Worm (Caenorhabditis elegans) whole organism, young adult: ENCODE results near the gene F44A2.3.

ENCODE experiments used
- B0035.1 ChIP-seq: sonication (generic microtip); optimal IDR thresholded peaks from 2 replicates; lab custom pipeline; 2016; ENCODE audit warnings: missing genetic modification characterization, mild to moderate bottlenecking, missing compliant biosample characterization, missing genotype, missing genetic modification reagents
- C17E4.6 ChIP-seq: fragments of 200-800 bp; sonication (Bioruptor generic); IDR thresholded peaks from 2 replicates; pipeline ENCODE4 v1.3.6; 2022; ENCODE audit warnings: missing genetic modification reagents, missing genetic modification characterization, missing compliant biosample characterization
- F22D6.2 ChIP-seq: sonication (generic microtip); optimal IDR thresholded peaks from 2 replicates; lab custom pipeline; 2016; ENCODE audit warnings: mild to moderate bottlenecking, missing genetic modification characterization, missing compliant biosample characterization
- F39B2.1 ChIP-seq: fragments of 200-800 bp; sonication (Bioruptor generic); IDR thresholded peaks from 2 replicates; pipeline ENCODE4 v1.3.6; 2022; ENCODE audit warnings: missing genetic modification reagents, missing genetic modification characterization, missing compliant biosample characterization
- F49E8.2 ChIP-seq: sonication (generic microtip); optimal IDR thresholded peaks from 3 replicates; lab custom pipeline; 2017; ENCODE audit warnings: missing genetic modification characterization, mild to moderate bottlenecking, missing compliant biosample characterization, antibody characterized with exemption, moderate library complexity; ENCODE audit not compliant: insufficient read depth
- T07F8.4 ChIP-seq: sonication (generic microtip); optimal IDR thresholded peaks from 2 replicates; lab custom pipeline; 2016; ENCODE audit warnings: mild to moderate bottlenecking, missing genetic modification characterization, moderate library complexity, missing compliant biosample characterization
- T26A5.8 ChIP-seq: sonication (generic microtip); optimal IDR thresholded peaks from 2 replicates; lab custom pipeline; 2016; ENCODE audit warnings: missing genetic modification characterization, missing compliant biosample characterization
- Y53F4B.3 ChIP-seq: fragments of 200-800 bp; sonication (Bioruptor generic); IDR thresholded peaks from 2 replicates; pipeline ENCODE4 v1.3.6; 2022; ENCODE audit warnings: missing genetic modification reagents, missing genetic modification characterization, missing compliant biosample characterization
- Y53G8AR.9 ChIP-seq: fragments of 200-800 bp; sonication (Bioruptor generic); conservative IDR thresholded peaks from 2 replicates; pipeline ENCODE4 v1.3.6; 2022; ENCODE audit warnings: missing genetic modification reagents, missing genetic modification characterization, missing compliant biosample characterization
- Y67H2A.10 ChIP-seq: fragments of 200-800 bp; sonication (Bioruptor generic); conservative IDR thresholded peaks from 2 replicates; pipeline ENCODE4 v1.3.6; 2022; ENCODE audit warnings: missing genetic modification reagents, missing genetic modification characterization, missing compliant biosample characterization
- akir-1 ChIP-seq: fragments of 200-800 bp; sonication (Bioruptor generic); optimal IDR thresholded peaks from 2 replicates; lab custom pipeline; 2018; ENCODE audit warnings: mild to moderate bottlenecking, missing genetic modification characterization, moderate library complexity, missing compliant biosample characterization
- ama-1 ChIP-seq, 3 experiments: fragments of 150-350 bp in 1 of 3; sonication (generic microtip) in 2 of 3; optimal IDR thresholded peaks; 2 replicates each; lab custom pipeline; 2014 to 2018; ENCODE audit warnings: missing biosample characterization in 2 of 3, missing genetic modification characterization in 2 of 3, missing genetic modification reagents in 2 of 3
- atf-7 ChIP-seq: sonication (generic microtip); optimal IDR thresholded peaks from 2 replicates; lab custom pipeline; 2017; ENCODE audit warnings: mild to moderate bottlenecking, missing genetic modification characterization, missing compliant biosample characterization
- athp-1 ChIP-seq: sonication (generic microtip); optimal IDR thresholded peaks from 2 replicates; lab custom pipeline; 2017; ENCODE audit warnings: mild to moderate bottlenecking, missing genetic modification characterization, missing compliant biosample characterization
- attf-3 ChIP-seq: fragments of 200-800 bp; sonication (Bioruptor generic); conservative IDR thresholded peaks from 2 replicates; pipeline ENCODE4 v1.3.6; 2022; ENCODE audit warnings: missing genetic modification reagents, missing genetic modification characterization, missing compliant biosample characterization
- attf-6 ChIP-seq: fragments of 200-800 bp; sonication (Bioruptor generic); IDR thresholded peaks from 2 replicates; pipeline ENCODE4 v1.3.6; 2022; ENCODE audit warnings: missing genetic modification reagents, missing genetic modification characterization, missing compliant biosample characterization
- bed-1 ChIP-seq: fragments of 200-800 bp; sonication (Bioruptor generic); IDR thresholded peaks from 2 replicates; pipeline ENCODE4 v1.3.6; 2022; ENCODE audit warnings: missing genetic modification reagents, missing genetic modification characterization, missing compliant biosample characterization
- ccch-3 ChIP-seq: fragments of 200-800 bp; sonication (Bioruptor generic); optimal IDR thresholded peaks from 2 replicates; lab custom pipeline; 2018; ENCODE audit warnings: mild to moderate bottlenecking, missing genetic modification characterization, missing compliant biosample characterization
- ceh-27 ChIP-seq: fragments of 200-800 bp; sonication (Bioruptor generic); optimal IDR thresholded peaks from 2 replicates; lab custom pipeline; 2018; ENCODE audit warnings: mild to moderate bottlenecking, missing genetic modification characterization, moderate library complexity, missing compliant biosample characterization
- ceh-40 ChIP-seq: fragments of 200-800 bp; sonication (Bioruptor generic); IDR thresholded peaks from 2 replicates; pipeline ENCODE4 v1.3.6; 2022; ENCODE audit warnings: missing genetic modification characterization, missing compliant biosample characterization
- ceh-79 ChIP-seq: sonication (generic microtip); optimal IDR thresholded peaks from 2 replicates; lab custom pipeline; 2017; ENCODE audit warnings: mild to moderate bottlenecking, missing genetic modification characterization, missing compliant biosample characterization
- ceh-91 ChIP-seq: fragments of 200-800 bp; sonication (Bioruptor generic); IDR thresholded peaks from 2 replicates; pipeline ENCODE4 v1.3.6; 2022; ENCODE audit warnings: missing genetic modification reagents, missing genetic modification characterization, missing compliant biosample characterization
- dpl-1 ChIP-seq: fragments of 150-350 bp; optimal IDR thresholded peaks from 2 replicates; lab custom pipeline; 2014; ENCODE audit warnings: missing biosample characterization, missing genetic modification reagents, missing genetic modification characterization
- efl-1 ChIP-seq: fragments of 150-350 bp; optimal IDR thresholded peaks from 2 replicates; lab custom pipeline; 2014; ENCODE audit warnings: missing biosample characterization, missing genetic modification reagents, missing genetic modification characterization
- egl-44 ChIP-seq: fragments of 200-800 bp; sonication (Bioruptor generic); IDR thresholded peaks from 2 replicates; pipeline ENCODE4 v1.3.6; 2022; ENCODE audit warnings: missing genetic modification reagents, missing genetic modification characterization, missing compliant biosample characterization
- ets-4 ChIP-seq: fragments of 200-800 bp; sonication (Bioruptor generic); optimal IDR thresholded peaks from 2 replicates; lab custom pipeline; 2018; ENCODE audit warnings: mild to moderate bottlenecking, missing genetic modification characterization, missing compliant biosample characterization
- fkh-3 ChIP-seq: sonication (generic microtip); optimal IDR thresholded peaks from 2 replicates; lab custom pipeline; 2016; ENCODE audit warnings: mild to moderate bottlenecking, missing genetic modification characterization, missing compliant biosample characterization
- lag-1 ChIP-seq: fragments of 200-800 bp; sonication (Bioruptor generic); IDR thresholded peaks from 2 replicates; pipeline ENCODE4 v1.3.6; 2022; ENCODE audit warnings: missing genetic modification reagents, missing genetic modification characterization, missing compliant biosample characterization
- let-607 ChIP-seq, 2 experiments: fragments of 200-800 bp in 1 of 2; sonication (Bioruptor generic) in 1 of 2; sonication (generic microtip) in 1 of 2; optimal IDR thresholded peaks; 2 replicates each; lab custom pipeline; 2016 to 2018; ENCODE audit warnings: mild to moderate bottlenecking in 2 of 2, missing compliant biosample characterization in 2 of 2, missing genetic modification characterization in 2 of 2, moderate library complexity in 2 of 2, missing genotype in 1 of 2
- lin-26 ChIP-seq: fragments of 200-800 bp; sonication (Bioruptor generic); IDR thresholded peaks from 2 replicates; pipeline ENCODE4 v1.3.6; 2022; ENCODE audit warnings: missing genetic modification reagents, missing genetic modification characterization, missing compliant biosample characterization
- lin-40 ChIP-seq: sonication (generic microtip); optimal IDR thresholded peaks from 2 replicates; lab custom pipeline; 2016; ENCODE audit warnings: missing genetic modification characterization, mild to moderate bottlenecking, missing compliant biosample characterization, missing genotype, missing genetic modification reagents
- lin-54 ChIP-seq: fragments of 200-800 bp; sonication (Bioruptor generic); optimal IDR thresholded peaks from 2 replicates; lab custom pipeline; 2018; ENCODE audit warnings: mild to moderate bottlenecking, missing genetic modification characterization, missing compliant biosample characterization
- lsy-27 ChIP-seq: sonication (generic microtip); optimal IDR thresholded peaks from 2 replicates; lab custom pipeline; 2017; ENCODE audit warnings: missing genetic modification characterization, mild to moderate bottlenecking, missing compliant biosample characterization, antibody characterized with exemption, missing genotype, borderline replicate concordance; ENCODE audit not compliant: insufficient read depth
- madf-10 ChIP-seq: sonication (generic microtip); optimal IDR thresholded peaks from 2 replicates; lab custom pipeline; 2016; ENCODE audit warnings: mild to moderate bottlenecking, missing genetic modification characterization, missing compliant biosample characterization
- mcd-1 ChIP-seq: fragments of 200-800 bp; sonication (Bioruptor generic); IDR thresholded peaks from 2 replicates; pipeline ENCODE4 v1.3.6; 2022; ENCODE audit warnings: missing genetic modification reagents, missing genetic modification characterization, missing compliant biosample characterization
- mes-4 ChIP-seq: sonication (generic microtip); optimal IDR thresholded peaks from 2 replicates; lab custom pipeline; 2016; ENCODE audit warnings: missing genotype, missing genetic modification characterization, missing compliant biosample characterization
- mxl-1 ChIP-seq: sonication (generic microtip); optimal IDR thresholded peaks from 2 replicates; lab custom pipeline; 2016; ENCODE audit warnings: missing genetic modification characterization, missing compliant biosample characterization
- nfya-1 ChIP-seq: sonication (generic microtip); optimal IDR thresholded peaks from 2 replicates; lab custom pipeline; 2017; ENCODE audit warnings: antibody characterized with exemption, missing compliant biosample characterization, missing genetic modification characterization, borderline replicate concordance; ENCODE audit not compliant: insufficient read depth
- nfyb-1 ChIP-seq: fragments of 200-800 bp; sonication (Bioruptor generic); IDR thresholded peaks from 2 replicates; pipeline ENCODE4 v1.3.6; 2022; ENCODE audit warnings: missing genetic modification reagents, missing genetic modification characterization, missing compliant biosample characterization
- nhr-120 ChIP-seq: fragments of 200-800 bp; sonication (Bioruptor generic); IDR thresholded peaks from 2 replicates; pipeline ENCODE4 v1.3.6; 2022; ENCODE audit warnings: missing genetic modification characterization, missing compliant biosample characterization
- nhr-27 ChIP-seq: fragments of 200-800 bp; sonication (Bioruptor generic); optimal IDR thresholded peaks from 2 replicates; lab custom pipeline; 2018; ENCODE audit warnings: mild to moderate bottlenecking, missing genetic modification characterization, moderate library complexity, missing compliant biosample characterization
- sdz-38 ChIP-seq: sonication (generic microtip); optimal IDR thresholded peaks from 2 replicates; lab custom pipeline; 2016; ENCODE audit warnings: missing genotype, missing genetic modification characterization, missing compliant biosample characterization
- sea-2 ChIP-seq: fragments of 200-800 bp; sonication (Bioruptor generic); IDR thresholded peaks from 2 replicates; pipeline ENCODE4 v1.3.6; 2022; ENCODE audit warnings: missing genetic modification characterization, missing compliant biosample characterization
- tbx-9 ChIP-seq: sonication (generic microtip); optimal IDR thresholded peaks from 2 replicates; lab custom pipeline; 2016; ENCODE audit warnings: borderline replicate concordance, missing genetic modification characterization, inconsistent platforms, missing compliant biosample characterization
- tlf-1 ChIP-seq: fragments of 200-800 bp; sonication (Bioruptor generic); optimal IDR thresholded peaks from 2 replicates; lab custom pipeline; 2018; ENCODE audit warnings: mild to moderate bottlenecking, missing genetic modification characterization, missing compliant biosample characterization
- unc-130 ChIP-seq: sonication (generic microtip); optimal IDR thresholded peaks from 2 replicates; lab custom pipeline; 2016; ENCODE audit warnings: missing genetic modification reagents, missing genetic modification characterization, missing compliant biosample characterization
- unc-62 ChIP-seq: fragments of 150-350 bp; optimal IDR thresholded peaks from 2 replicates; lab custom pipeline; 2014; ENCODE audit warnings: missing biosample characterization, missing genetic modification reagents, missing genetic modification characterization

The F44A2.3 gene

DNA sequence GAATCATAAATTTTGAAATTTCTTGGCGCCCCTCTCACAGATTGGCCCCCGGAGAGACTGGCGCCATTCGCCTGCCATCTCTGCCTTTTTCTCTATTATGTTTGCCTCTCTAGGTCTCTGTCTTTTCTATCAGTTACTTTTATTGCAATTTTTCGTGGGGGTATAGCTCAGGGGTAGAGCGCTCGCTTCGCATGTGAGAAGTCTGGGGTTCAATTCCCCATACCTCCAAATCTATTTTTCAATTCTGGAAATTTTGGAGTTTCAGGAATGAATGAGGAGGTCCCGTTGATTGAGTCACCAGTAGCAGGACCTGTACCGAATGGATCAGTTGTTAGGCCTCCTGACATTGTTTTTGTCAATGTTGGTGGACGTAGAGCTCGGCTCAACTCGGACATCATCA is 12.8 kb downstream of the F44A2.3 start, which contains the start of gene kvs-3 (continued):
- peak; percentile 6 to 43 for TF ChIP-seq let-607 (tag; optimal IDR thresholded peaks at IDR 0.05; lab: Kevin White, UChicago)
- peak; percentile 44 for TF ChIP-seq unc-130 (GFP tag; lab: Kevin White, UChicago)
- 0 out of 2 replicates have a peak, but pooled peaks have one; percentile 70 for TF ChIP-seq sea-2 (GFP tag; lab: Robert Waterston, UW)
- peak; percentile 27 for TF ChIP-seq F22D6.2 (tag; lab: Kevin White, UChicago)
- peak; percentile 85 for TF ChIP-seq fkh-3 (tag; lab: Kevin White, UChicago)
- TF ChIP-seq ceh-79 (tag; lab: Kevin White, UChicago): peak; percentile 81
- TF ChIP-seq sdz-38 (tag; lab: Kevin White, UChicago): peak; percentile 10
- TF ChIP-seq mes-4 (tag; lab: Kevin White, UChicago): peak; percentile 66
- TF ChIP-seq dpl-1 (GFP tag; lab: Kevin White, UChicago): peak; percentile 18
- peak; percentile 92; the same call in 1 of the 2 replicates for TF ChIP-seq nhr-120 (GFP tag; lab: Robert Waterston, UW)
- TF ChIP-seq bed-1: 0 out of 2 replicates have a peak, but pooled peaks have one; percentile 14
- TF ChIP-seq mcd-1: no peak; the same call in 1 of the 2 replicates
- TF ChIP-seq lsy-27 (tag; lab: Kevin White, UChicago): peak; percentile 34
- peak; percentile 50; the same call in 1 of the 2 replicates for TF ChIP-seq Y67H2A.10
- peak; percentile 83 for TF ChIP-seq Y53G8AR.9
- TF ChIP-seq Y53F4B.3: peak; percentile 69; the same call in 1 of the 2 replicates
- peak; percentile 80 for TF ChIP-seq madf-10
- TF ChIP-seq T07F8.4 (tag; lab: Kevin White, UChicago): peak; percentile 92
- TF ChIP-seq ceh-91 (GFP tag; lab: Robert Waterston, UW): peak; percentile 40; the same call in 1 of the 2 replicates
- TF ChIP-seq ets-4 (GFP tag; lab: Kevin White, UChicago): peak; percentile 37
- TF ChIP-seq athp-1: peak; percentile 89
- peak; percentile 3 for TF ChIP-seq efl-1 (GFP tag; lab: Kevin White, UChicago)
- TF ChIP-seq nhr-27 (tag; lab: Kevin White, UChicago): peak; percentile 68
- TF ChIP-seq tlf-1 (GFP tag; lab: Kevin White, UChicago): no peak
- peak; percentile 92 for TF ChIP-seq nfyb-1 (GFP tag; lab: Robert Waterston, UW)
- TF ChIP-seq C17E4.6 (GFP tag; lab: Robert Waterston, UW): no peak
- TF ChIP-seq mxl-1 (tag; lab: Kevin White, UChicago): peak; percentile 73
- 0 out of 2 replicates have a peak, but pooled peaks have one; percentile 39 for TF ChIP-seq lag-1 (GFP tag; lab: Robert Waterston, UW)
- TF ChIP-seq F49E8.2 (tag; lab: Kevin White, UChicago): peak; percentile 61
- TF ChIP-seq attf-6 (GFP tag; lab: Robert Waterston, UW): peak; percentile 1
- peak; percentile 79; the same call in 1 of the 2 replicates for TF ChIP-seq egl-44 (GFP tag; lab: Robert Waterston, UW)
- no peak; the same call in 1 of the 2 replicates for TF ChIP-seq lin-26
- no peak for TF ChIP-seq ama-1 (optimal IDR thresholded peaks at IDR 0.05; lab: Kevin White, UChicago)
- peak; percentile 67 to 68 for TF ChIP-seq ama-1 (GFP tag; optimal IDR thresholded peaks at IDR 0.05; lab: Kevin White, UChicago)
- peak; percentile 90; the same call in 1 of the 2 replicates for TF ChIP-seq F39B2.1
- no peak for TF ChIP-seq unc-62 (GFP tag; lab: Kevin White, UChicago)
- TF ChIP-seq lin-40 (tag; lab: Kevin White, UChicago): peak; percentile 65
- TF ChIP-seq attf-3 (GFP tag; lab: Robert Waterston, UW): peak; percentile 40; the same call in 1 of the 2 replicates
- TF ChIP-seq ceh-27 (GFP tag; lab: Kevin White, UChicago): peak; percentile 77
- TF ChIP-seq B0035.1 (tag; lab: Kevin White, UChicago): peak; percentile 41
- TF ChIP-seq tbx-9 (tag; lab: Kevin White, UChicago): peak; percentile 19
- TF ChIP-seq atf-7 (tag; lab: Kevin White, UChicago): peak; percentile 51
- TF ChIP-seq ccch-3 (GFP tag; lab: Kevin White, UChicago): peak; percentile 53
- peak; percentile 90 for TF ChIP-seq ceh-40 (GFP tag; lab: Robert Waterston, UW)
- TF ChIP-seq lin-54: peak; percentile 71
- TF ChIP-seq akir-1: no peak
- TF ChIP-seq T26A5.8 (tag; lab: Kevin White, UChicago): peak; percentile 82
- TF ChIP-seq nfya-1 (tag; lab: Kevin White, UChicago): no peak
